Worm (Caenorhabditis elegans) whole organism, L2 larva: ENCODE results near the gene C05D11.5.

ENCODE experiments used
- C34F6.9 ChIP-seq: fragments of 150-350 bp; optimal IDR thresholded peaks from 2 replicates; lab custom pipeline; 2014; ENCODE audit warnings: missing biosample characterization, missing genetic modification characterization
- F13H6.1 ChIP-seq: sonication (generic microtip); optimal IDR thresholded peaks from 2 replicates; lab custom pipeline; 2016; ENCODE audit warnings: missing genetic modification characterization, missing compliant biosample characterization
- ZK546.5 ChIP-seq: sonication (generic microtip); optimal IDR thresholded peaks from 2 replicates; lab custom pipeline; 2017; ENCODE audit warnings: missing biosample characterization, missing genetic modification characterization
- alr-1 ChIP-seq: fragments of 150-350 bp; optimal IDR thresholded peaks from 2 replicates; lab custom pipeline; 2014; ENCODE audit warnings: missing biosample characterization, missing genetic modification characterization
- aly-2 ChIP-seq: fragments of 150-350 bp; optimal IDR thresholded peaks from 2 replicates; lab custom pipeline; 2014; ENCODE audit warnings: missing biosample characterization, missing genetic modification characterization
- blmp-1 ChIP-seq: sonication (generic microtip); optimal IDR thresholded peaks from 2 replicates; lab custom pipeline; 2017; ENCODE audit warnings: missing genetic modification characterization, mild to moderate bottlenecking, missing compliant biosample characterization, antibody characterized with exemption, moderate library complexity; ENCODE audit not compliant: insufficient read depth
- ceh-16 ChIP-seq: fragments of 150-350 bp; optimal IDR thresholded peaks from 2 replicates; lab custom pipeline; 2014; ENCODE audit warnings: missing biosample characterization, missing genetic modification characterization
- ceh-82 ChIP-seq: fragments of 150-350 bp; optimal IDR thresholded peaks from 2 replicates; lab custom pipeline; 2014; ENCODE audit warnings: missing biosample characterization, missing genetic modification characterization
- crh-2 ChIP-seq: sonication (generic microtip); optimal IDR thresholded peaks from 2 replicates; lab custom pipeline; 2017; ENCODE audit warnings: missing biosample characterization, missing genetic modification characterization
- dmd-4 ChIP-seq: sonication (generic microtip); optimal IDR thresholded peaks from 2 replicates; lab custom pipeline; 2017; ENCODE audit warnings: missing biosample characterization, missing genetic modification characterization
- egl-27 ChIP-seq: sonication (generic microtip); optimal IDR thresholded peaks from 3 replicates; lab custom pipeline; 2017; ENCODE audit warnings: missing biosample characterization, missing genetic modification reagents, missing genetic modification characterization
- elt-1 ChIP-seq: fragments of 150-350 bp; optimal IDR thresholded peaks from 2 replicates; lab custom pipeline; 2014; ENCODE audit warnings: missing biosample characterization, missing genetic modification characterization
- elt-3 ChIP-seq: sonication (generic microtip); optimal IDR thresholded peaks from 2 replicates; lab custom pipeline; 2017; ENCODE audit warnings: missing biosample characterization, missing genetic modification characterization
- fos-1 ChIP-seq: fragments of 150-350 bp; optimal IDR thresholded peaks from 2 replicates; lab custom pipeline; 2014; ENCODE audit warnings: missing biosample characterization, missing genetic modification characterization
- gmeb-1 ChIP-seq: fragments of 150-350 bp; optimal IDR thresholded peaks from 2 replicates; lab custom pipeline; 2014; ENCODE audit warnings: missing biosample characterization, missing genetic modification characterization
- lin-13 ChIP-seq: fragments of 150-350 bp; optimal IDR thresholded peaks from 2 replicates; lab custom pipeline; 2014; ENCODE audit warnings: missing biosample characterization, missing genetic modification reagents, missing genetic modification characterization
- lsy-2 ChIP-seq, 2 experiments: fragments of 150-350 bp in 1 of 2; sonication (generic microtip) in 1 of 2; optimal IDR thresholded peaks; 2 replicates each; lab custom pipeline; 2014 to 2017; ENCODE audit warnings: missing biosample characterization in 2 of 2, missing genetic modification characterization in 2 of 2
- mab-5 ChIP-seq: fragments of 150-350 bp; optimal IDR thresholded peaks from 2 replicates; lab custom pipeline; 2014; ENCODE audit warnings: missing biosample characterization, missing genetic modification characterization
- mdl-1 ChIP-seq, 2 experiments: fragments of 150-350 bp in 1 of 2; sonication (generic microtip) in 1 of 2; optimal IDR thresholded peaks; 2 replicates each; lab custom pipeline; 2017; ENCODE audit warnings: missing biosample characterization in 2 of 2, missing genetic modification characterization in 2 of 2
- nhr-10 ChIP-seq: sonication (generic microtip); optimal IDR thresholded peaks from 2 replicates; lab custom pipeline; 2017; ENCODE audit warnings: missing biosample characterization, missing genetic modification characterization
- nhr-11 ChIP-seq: fragments of 150-350 bp; optimal IDR thresholded peaks from 2 replicates; lab custom pipeline; 2014; ENCODE audit warnings: missing biosample characterization, missing genetic modification characterization
- nhr-12 ChIP-seq: fragments of 150-350 bp; optimal IDR thresholded peaks from 2 replicates; lab custom pipeline; 2014; ENCODE audit warnings: missing biosample characterization, missing genetic modification characterization
- nhr-129 ChIP-seq: fragments of 150-350 bp; optimal IDR thresholded peaks from 2 replicates; lab custom pipeline; 2014; ENCODE audit warnings: missing biosample characterization, missing genetic modification characterization
- nhr-21 ChIP-seq: fragments of 150-350 bp; optimal IDR thresholded peaks from 2 replicates; lab custom pipeline; 2014; ENCODE audit warnings: missing biosample characterization, missing genetic modification characterization
- nhr-23 ChIP-seq: fragments of 150-350 bp; optimal IDR thresholded peaks from 2 replicates; lab custom pipeline; 2014; ENCODE audit warnings: missing biosample characterization, missing genetic modification reagents, missing genetic modification characterization
- nhr-25 ChIP-seq: fragments of 150-350 bp; sonication (generic microtip); optimal IDR thresholded peaks from 3 replicates; lab custom pipeline; 2014; ENCODE audit warnings: missing biosample characterization, missing genetic modification characterization
- nhr-6 ChIP-seq: fragments of 150-350 bp; optimal IDR thresholded peaks from 2 replicates; lab custom pipeline; 2014; ENCODE audit warnings: missing biosample characterization, missing genetic modification characterization
- peb-1 ChIP-seq: fragments of 150-350 bp; optimal IDR thresholded peaks from 2 replicates; lab custom pipeline; 2014; ENCODE audit warnings: missing biosample characterization, missing genetic modification characterization
- sem-4 ChIP-seq: fragments of 150-350 bp; optimal IDR thresholded peaks from 2 replicates; lab custom pipeline; 2014; ENCODE audit warnings: missing biosample characterization, missing genetic modification reagents, missing genetic modification characterization
- skn-1 ChIP-seq: sonication (generic microtip); optimal IDR thresholded peaks from 2 replicates; lab custom pipeline; 2017; ENCODE audit warnings: missing biosample characterization, missing genetic modification characterization
- sma-3 ChIP-seq: sonication (generic microtip); optimal IDR thresholded peaks from 2 replicates; lab custom pipeline; 2016; ENCODE audit warnings: missing genetic modification reagents, missing genetic modification characterization, missing compliant biosample characterization
- sma-9 ChIP-seq, 2 experiments: fragments of 150-350 bp in 1 of 2; sonication (generic microtip) in 1 of 2; optimal IDR thresholded peaks; 2 replicates each; lab custom pipeline; 2014 to 2016; ENCODE audit warnings: missing genetic modification characterization in 2 of 2, mild to moderate bottlenecking in 1 of 2, missing biosample characterization in 1 of 2, missing compliant biosample characterization in 1 of 2, missing genetic modification reagents in 1 of 2, moderate library complexity in 1 of 2
- snpc-4 ChIP-seq: fragments of 150-350 bp; optimal IDR thresholded peaks from 2 replicates; lab custom pipeline; 2014; ENCODE audit warnings: missing biosample characterization, missing genetic modification characterization
- unc-39 ChIP-seq: fragments of 150-350 bp; optimal IDR thresholded peaks from 2 replicates; lab custom pipeline; 2014; ENCODE audit warnings: missing biosample characterization, missing genetic modification characterization
- unc-55 ChIP-seq: fragments of 150-350 bp; sonication (generic microtip); optimal IDR thresholded peaks from 3 replicates; lab custom pipeline; 2014; ENCODE audit warnings: missing biosample characterization, missing genetic modification reagents, missing genetic modification characterization
- unc-62 ChIP-seq: fragments of 150-350 bp; optimal IDR thresholded peaks from 2 replicates; lab custom pipeline; 2014; ENCODE audit warnings: missing biosample characterization, missing genetic modification reagents, missing genetic modification characterization
- zag-1 ChIP-seq: fragments of 150-350 bp; optimal IDR thresholded peaks from 2 replicates; lab custom pipeline; 2014; ENCODE audit warnings: missing biosample characterization, missing genetic modification characterization
- ztf-1 ChIP-seq: fragments of 200-800 bp; sonication (Bioruptor generic); conservative IDR thresholded peaks from 2 replicates; pipeline ENCODE4 v1.3.6; 2022; ENCODE audit warnings: missing genetic modification characterization, missing compliant biosample characterization
- ztf-11 ChIP-seq: sonication (generic microtip); optimal IDR thresholded peaks from 2 replicates; lab custom pipeline; 2017; ENCODE audit warnings: missing biosample characterization, missing genetic modification characterization
- ztf-4 ChIP-seq: fragments of 150-350 bp; optimal IDR thresholded peaks from 2 replicates; lab custom pipeline; 2014; ENCODE audit warnings: missing biosample characterization, missing genetic modification characterization

C05D11.5 gene

DNA sequence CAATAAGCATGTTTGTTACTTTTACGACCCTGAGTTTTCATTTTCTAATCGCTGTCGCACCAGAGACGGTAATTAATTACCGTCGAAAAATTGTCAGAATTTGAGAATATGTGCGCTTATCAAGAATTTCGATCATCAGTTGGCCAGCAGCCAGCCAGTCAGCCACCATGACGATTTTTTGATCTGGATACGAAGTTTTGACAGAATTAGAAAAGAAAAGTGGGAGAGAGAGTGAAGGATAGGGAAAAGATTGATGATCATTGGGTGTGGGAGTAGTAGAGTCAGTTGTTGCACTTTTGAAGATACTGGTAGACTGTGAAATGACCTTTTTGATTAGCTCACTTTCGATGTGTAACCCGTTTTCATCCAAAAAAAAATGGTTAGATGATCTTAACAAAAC lies 47.4 kb downstream of the C05D11.5 start (continued):
- no peak for TF ChIP-seq nhr-11 (tag; lab: Kevin White, UChicago)
- TF ChIP-seq sma-9 (GFP tag; optimal IDR thresholded peaks at IDR 0.05; lab: Kevin White, UChicago): peak; percentile 83
- TF ChIP-seq sma-9 (tag; optimal IDR thresholded peaks at IDR 0.05; lab: Kevin White, UChicago): no peak
- peak; percentile 15 for TF ChIP-seq C34F6.9
- no peak for TF ChIP-seq snpc-4 (tag; lab: Kevin White, UChicago)
- TF ChIP-seq nhr-23 (tag; lab: Kevin White, UChicago): no peak
- TF ChIP-seq elt-3 (tag; lab: Kevin White, UChicago): no peak
- TF ChIP-seq unc-55 (GFP tag; lab: Kevin White, UChicago): no peak
- TF ChIP-seq nhr-12: no peak
- peak; percentile 33 for TF ChIP-seq lin-13
- TF ChIP-seq F13H6.1 (tag; lab: Kevin White, UChicago): peak; percentile 21
- TF ChIP-seq, all 48 proteins: peak for 19

DNA sequence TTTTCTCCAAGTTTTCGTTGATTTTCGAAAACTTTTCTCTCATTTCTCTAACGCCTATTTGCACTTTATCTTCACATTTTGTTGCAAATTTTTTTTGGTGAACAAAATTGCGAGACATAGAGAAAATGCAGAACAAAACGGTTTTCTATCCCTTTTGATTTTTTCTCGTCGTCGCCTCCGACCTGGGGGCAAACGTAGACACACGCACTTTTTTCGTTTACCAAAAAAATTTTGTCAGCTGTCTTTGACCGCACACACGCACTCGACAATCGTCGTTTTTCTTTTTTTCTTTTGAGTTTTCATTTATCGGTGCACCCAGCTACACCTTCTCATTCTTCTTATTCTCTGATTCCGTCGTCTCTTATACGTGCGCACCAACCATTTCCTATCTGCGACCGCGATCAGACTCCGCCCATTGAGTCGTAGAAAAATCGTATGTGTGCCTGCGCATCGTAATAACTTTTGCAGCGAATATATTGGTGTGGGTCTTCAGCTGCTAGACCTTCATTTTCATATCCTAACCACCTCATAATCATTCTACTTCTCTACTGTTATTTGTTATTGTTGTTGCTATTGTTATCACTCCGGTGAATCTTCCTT lies 49.4 kb downstream of the C05D11.5 start:
- TF ChIP-seq unc-55 (GFP tag; lab: Kevin White, UChicago): peak; percentile 19
- no peak for TF ChIP-seq nhr-11 (tag; lab: Kevin White, UChicago)
- TF ChIP-seq elt-3 (tag; lab: Kevin White, UChicago): no peak
- no peak for TF ChIP-seq ztf-1 (GFP tag; lab: Robert Waterston, UW)
- no peak for TF ChIP-seq peb-1 (tag; lab: Kevin White, UChicago)
- no peak for TF ChIP-seq unc-62 (GFP tag; lab: Kevin White, UChicago)
- TF ChIP-seq unc-39 (tag; lab: Kevin White, UChicago): no peak
- TF ChIP-seq ceh-16 (tag; lab: Kevin White, UChicago): peak; percentile 21
- peak; percentile 62 for TF ChIP-seq blmp-1 (tag; lab: Kevin White, UChicago)
- peak; percentile 59 for TF ChIP-seq nhr-25
- TF ChIP-seq crh-2 (tag; lab: Kevin White, UChicago): no peak
- peak; percentile 60 for TF ChIP-seq C34F6.9
- TF ChIP-seq nhr-10 (tag; lab: Kevin White, UChicago): no peak
- TF ChIP-seq egl-27: peak; percentile 85
- TF ChIP-seq skn-1 (tag; lab: Kevin White, UChicago): no peak
- peak; percentile 69 for TF ChIP-seq ztf-4 (tag; lab: Kevin White, UChicago)
- no peak for TF ChIP-seq dmd-4
- TF ChIP-seq F13H6.1 (tag; lab: Kevin White, UChicago): peak; percentile 75
- peak in 1 of 2 experiments; percentile 31 for TF ChIP-seq mdl-1 (tag; optimal IDR thresholded peaks at IDR 0.05; lab: Kevin White, UChicago)
- peak; percentile 68 for TF ChIP-seq nhr-21 (tag; lab: Kevin White, UChicago)
- TF ChIP-seq lsy-2 (tag; optimal IDR thresholded peaks at IDR 0.05; lab: Kevin White, UChicago): peak; percentile 0 to 60
- TF ChIP-seq sma-3 (GFP tag; lab: Kevin White, UChicago): peak; percentile 58
- no peak for TF ChIP-seq sem-4 (tag; lab: Kevin White, UChicago)
- TF ChIP-seq ztf-11: no peak
- no peak for TF ChIP-seq mab-5 (tag; lab: Kevin White, UChicago)
- no peak for TF ChIP-seq alr-1
- no peak for TF ChIP-seq zag-1 (tag; lab: Kevin White, UChicago)
- no peak for TF ChIP-seq aly-2 (tag; lab: Kevin White, UChicago)
- peak; percentile 42 for TF ChIP-seq gmeb-1
- no peak for TF ChIP-seq ZK546.5 (tag; lab: Kevin White, UChicago)
- peak; percentile 93 for TF ChIP-seq sma-9 (GFP tag; optimal IDR thresholded peaks at IDR 0.05; lab: Kevin White, UChicago)
- no peak for TF ChIP-seq sma-9 (tag; optimal IDR thresholded peaks at IDR 0.05; lab: Kevin White, UChicago)
- TF ChIP-seq fos-1 (tag; lab: Kevin White, UChicago): peak; percentile 75
- TF ChIP-seq nhr-129 (tag; lab: Kevin White, UChicago): peak; percentile 79

DNA sequence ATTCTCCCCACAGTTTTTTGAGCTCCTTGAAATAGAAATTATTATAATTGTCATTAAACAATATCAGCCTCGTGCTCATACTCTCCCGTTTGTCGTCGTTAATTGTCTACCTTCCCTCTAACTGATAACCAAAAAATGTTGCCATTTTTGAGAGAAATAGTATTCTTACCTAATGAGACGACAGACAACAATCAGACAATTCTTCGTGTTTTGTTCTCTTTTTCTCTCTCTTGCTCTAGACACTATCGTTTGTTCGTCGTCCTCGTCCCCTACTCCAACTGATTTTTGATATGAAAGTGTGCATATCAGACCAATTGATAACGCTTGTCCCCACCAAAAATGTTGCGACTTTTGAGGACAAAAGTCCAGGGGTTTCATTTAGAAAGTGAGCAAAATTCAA lies 50.3 kb downstream of the C05D11.5 start:
- peak in 1 of 2 experiments; percentile 16 for TF ChIP-seq mdl-1 (tag; optimal IDR thresholded peaks at IDR 0.05; lab: Kevin White, UChicago)
- TF ChIP-seq skn-1 (tag; lab: Kevin White, UChicago): peak; percentile 58
- TF ChIP-seq nhr-129 (tag; lab: Kevin White, UChicago): peak; percentile 9
- TF ChIP-seq F13H6.1 (tag; lab: Kevin White, UChicago): peak; percentile 15
- no peak for TF ChIP-seq dmd-4
- peak; percentile 29 for TF ChIP-seq gmeb-1
- TF ChIP-seq sma-9 (GFP tag; optimal IDR thresholded peaks at IDR 0.05; lab: Kevin White, UChicago): peak; percentile 58
- TF ChIP-seq sma-9 (tag; optimal IDR thresholded peaks at IDR 0.05; lab: Kevin White, UChicago): no peak
- no peak for TF ChIP-seq elt-1 (tag; lab: Kevin White, UChicago)
- TF ChIP-seq nhr-6 (tag; lab: Kevin White, UChicago): no peak
- TF ChIP-seq zag-1 (tag; lab: Kevin White, UChicago): no peak
- peak; percentile 5 for TF ChIP-seq sma-3 (GFP tag; lab: Kevin White, UChicago)
- TF ChIP-seq blmp-1 (tag; lab: Kevin White, UChicago): no peak
- TF ChIP-seq fos-1 (tag; lab: Kevin White, UChicago): peak; percentile 78
- no peak for TF ChIP-seq nhr-11 (tag; lab: Kevin White, UChicago)
- no peak for TF ChIP-seq ceh-82 (tag; lab: Kevin White, UChicago)
- TF ChIP-seq crh-2 (tag; lab: Kevin White, UChicago): peak; percentile 53
